Fruit fly (Drosophila melanogaster) whole organism, embryonic: Measurements from ENCODE around the gene Ocrl.
A peak's percentile ranks its signal among the peaks of the same experiment; 100 is the strongest.

Source experiments
- ATbp ChIP-seq: fragments of 200-800 bp; sonication (Bioruptor generic); optimal IDR thresholded peaks from 2 replicates; lab custom pipeline; 2017; ENCODE audit warnings: missing biosample characterization, mild to moderate bottlenecking, missing genetic modification characterization, missing genetic modification reagents
- Ada2b ChIP-seq: fragments of 200-800 bp; sonication (Bioruptor generic); IDR thresholded peaks from 2 replicates; pipeline ENCODE4 v1.3.6; 2022; ENCODE audit warnings: missing biosample characterization, missing genetic modification characterization
- CG1024 ChIP-seq: fragments of 200-800 bp; sonication (Bioruptor generic); IDR thresholded peaks from 2 replicates; pipeline ENCODE4 v1.3.6; 2022; ENCODE audit warnings: missing biosample characterization, missing genetic modification characterization
- CG10321 ChIP-seq: fragments of 200-800 bp; sonication (Bioruptor generic); IDR thresholded peaks from 2 replicates; pipeline ENCODE4 v1.3.6; 2022; ENCODE audit warnings: missing biosample characterization, missing genetic modification characterization
- CG10959 ChIP-seq: fragments of 200-800 bp; sonication (Bioruptor generic); IDR thresholded peaks from 2 replicates; pipeline ENCODE4 v1.3.6; 2022; ENCODE audit warnings: missing biosample characterization, missing genetic modification characterization
- CG11247 ChIP-seq: fragments of 200-800 bp; sonication (Bioruptor generic); IDR thresholded peaks from 2 replicates; pipeline ENCODE4 v1.3.6; 2022; ENCODE audit warnings: missing biosample characterization, missing genetic modification characterization
- CG11723 ChIP-seq: fragments of 200-800 bp; sonication (Bioruptor generic); optimal IDR thresholded peaks from 2 replicates; lab custom pipeline; 2017; ENCODE audit warnings: missing biosample characterization, mild to moderate bottlenecking, missing genetic modification characterization
- CG12391 ChIP-seq: fragments of 200-800 bp; sonication (Bioruptor generic); optimal IDR thresholded peaks from 3 replicates; lab custom pipeline; 2018; ENCODE audit warnings: missing biosample characterization, mild to moderate bottlenecking, missing genetic modification characterization, moderate library complexity
- CG13296 ChIP-seq: fragments of 200-800 bp; sonication (Bioruptor generic); optimal IDR thresholded peaks from 3 replicates; lab custom pipeline; 2018; ENCODE audit warnings: missing biosample characterization, mild to moderate bottlenecking, missing genetic modification characterization
- CG13424 ChIP-seq: fragments of 200-800 bp; sonication (Bioruptor generic); optimal IDR thresholded peaks from 2 replicates; lab custom pipeline; 2019; ENCODE audit warnings: missing biosample characterization, mild to moderate bottlenecking, missing genetic modification characterization, moderate library complexity
- CG15073 ChIP-seq: fragments of 200-800 bp; sonication (Bioruptor generic); optimal IDR thresholded peaks from 2 replicates; lab custom pipeline; 2016; ENCODE audit warnings: missing biosample characterization, missing genetic modification characterization
- CG15601 ChIP-seq: fragments of 200-800 bp; sonication (Bioruptor generic); optimal IDR thresholded peaks from 3 replicates; lab custom pipeline; 2019; ENCODE audit warnings: missing biosample characterization, mild to moderate bottlenecking, missing genetic modification characterization, moderate library complexity
- CG1832 ChIP-seq: fragments of 200-800 bp; sonication (Bioruptor generic); optimal IDR thresholded peaks from 2 replicates; lab custom pipeline; 2017; ENCODE audit warnings: missing biosample characterization, mild to moderate bottlenecking, missing genetic modification characterization, inconsistent platforms
- CG4707 ChIP-seq: fragments of 200-800 bp; sonication (Bioruptor generic); optimal IDR thresholded peaks from 2 replicates; lab custom pipeline; 2018; ENCODE audit warnings: missing biosample characterization, mild to moderate bottlenecking, missing genetic modification characterization, moderate library complexity
- CG4730 ChIP-seq: fragments of 200-800 bp; sonication (Bioruptor generic); IDR thresholded peaks from 2 replicates; pipeline ENCODE4 v1.3.6; 2022; ENCODE audit warnings: missing biosample characterization, missing genetic modification characterization
- CG5953 ChIP-seq: fragments of 200-800 bp; sonication (Bioruptor generic); IDR thresholded peaks from 2 replicates; pipeline ENCODE4 v1.3.6; 2022; ENCODE audit warnings: missing biosample characterization, missing genetic modification characterization
- CG6854 ChIP-seq: fragments of 200-800 bp; sonication (Bioruptor generic); optimal IDR thresholded peaks from 3 replicates; lab custom pipeline; 2017; ENCODE audit warnings: missing biosample characterization, mild to moderate bottlenecking, missing genetic modification characterization
- CG7271 ChIP-seq: fragments of 200-800 bp; sonication (Bioruptor generic); optimal IDR thresholded peaks from 2 replicates; lab custom pipeline; 2018; ENCODE audit warnings: missing biosample characterization, mild to moderate bottlenecking, missing genetic modification characterization, moderate library complexity
- CG7963 ChIP-seq: fragments of 200-800 bp; sonication (Bioruptor generic); IDR thresholded peaks from 3 replicates; pipeline ENCODE4 v1.3.6; 2022; ENCODE audit warnings: missing biosample characterization, missing genetic modification characterization; ENCODE audit not compliant: partially characterized antibody
- CG7987 ChIP-seq: fragments of 200-800 bp; sonication (Bioruptor generic); optimal IDR thresholded peaks from 2 replicates; lab custom pipeline; 2018; ENCODE audit warnings: missing biosample characterization, mild to moderate bottlenecking, missing genetic modification characterization, moderate library complexity
- CG8290 ChIP-seq, 3 experiments: fragments of 200-800 bp; sonication (Bioruptor generic); optimal IDR thresholded peaks; 2 replicates each; lab custom pipeline; 2016 to 2019; ENCODE audit warnings: missing biosample characterization in 3 of 3, missing genetic modification characterization in 3 of 3, mild to moderate bottlenecking in 2 of 3, moderate library complexity in 1 of 3
- Chrac-16 ChIP-seq: fragments of 200-800 bp; sonication (Bioruptor generic); optimal IDR thresholded peaks from 3 replicates; lab custom pipeline; 2016; ENCODE audit warnings: missing biosample characterization, missing genetic modification characterization
- Dek ChIP-seq: fragments of 200-800 bp; sonication (Bioruptor generic); optimal IDR thresholded peaks from 3 replicates; lab custom pipeline; 2019; ENCODE audit warnings: missing biosample characterization, mild to moderate bottlenecking, missing genetic modification characterization, moderate library complexity
- Dip2 ChIP-seq: fragments of 200-800 bp; sonication (Bioruptor generic); IDR thresholded peaks from 2 replicates; pipeline ENCODE4 v1.3.6; 2022; ENCODE audit warnings: missing biosample characterization, missing genetic modification characterization
- Dp ChIP-seq: fragments of 200-800 bp; sonication (Bioruptor generic); optimal IDR thresholded peaks from 2 replicates; lab custom pipeline; 2018; ENCODE audit warnings: missing biosample characterization, mild to moderate bottlenecking, missing genetic modification characterization, moderate library complexity
- Drgx ChIP-seq: fragments of 200-800 bp; sonication (Bioruptor generic); IDR thresholded peaks from 2 replicates; pipeline ENCODE4 v1.3.6; 2022; ENCODE audit warnings: missing biosample characterization, missing genetic modification characterization
- Elba2 ChIP-seq: fragments of 200-800 bp; sonication (Bioruptor generic); optimal IDR thresholded peaks from 3 replicates; lab custom pipeline; 2016; ENCODE audit warnings: missing biosample characterization, missing genetic modification characterization
- Hey ChIP-seq: fragments of 200-800 bp; sonication (Bioruptor generic); optimal IDR thresholded peaks from 3 replicates; lab custom pipeline; 2018; ENCODE audit warnings: missing biosample characterization, mild to moderate bottlenecking, missing genetic modification characterization
- Hmx ChIP-seq: fragments of 200-800 bp; sonication (Bioruptor generic); optimal IDR thresholded peaks from 2 replicates; lab custom pipeline; 2016; ENCODE audit warnings: missing biosample characterization, missing genetic modification characterization
- Hr51 ChIP-seq, 2 experiments: fragments of 200-800 bp; sonication (Bioruptor generic); optimal IDR thresholded peaks; 2 replicates in 1 of 2; 3 replicates in 1 of 2; lab custom pipeline; 2016 to 2018; ENCODE audit warnings: missing biosample characterization in 2 of 2, missing genetic modification characterization in 2 of 2, mild to moderate bottlenecking in 1 of 2, moderate library complexity in 1 of 2
- NC2β ChIP-seq: fragments of 200-800 bp; sonication (Bioruptor generic); optimal IDR thresholded peaks from 2 replicates; lab custom pipeline; 2016; ENCODE audit warnings: missing biosample characterization, missing genetic modification characterization
- NFAT ChIP-seq: fragments of 200-800 bp; sonication (Bioruptor generic); IDR thresholded peaks from 2 replicates; pipeline ENCODE4 v1.3.6; 2022; ENCODE audit warnings: missing biosample characterization, missing genetic modification characterization
- Nf-YA ChIP-seq: fragments of 200-800 bp; sonication (Bioruptor generic); IDR thresholded peaks from 2 replicates; pipeline ENCODE4 v1.3.6; 2022; ENCODE audit warnings: missing biosample characterization, missing genetic modification characterization
- Ravus ChIP-seq: fragments of 200-800 bp; sonication (Bioruptor generic); IDR thresholded peaks from 2 replicates; pipeline ENCODE4 v1.3.6; 2022; ENCODE audit warnings: missing biosample characterization, missing genetic modification characterization
- Side ChIP-seq: fragments of 200-800 bp; sonication (Bioruptor generic); optimal IDR thresholded peaks from 2 replicates; lab custom pipeline; 2016; ENCODE audit warnings: missing biosample characterization, missing genetic modification characterization
- Xrp1 ChIP-seq: fragments of 200-800 bp; sonication (Bioruptor generic); IDR thresholded peaks from 2 replicates; pipeline ENCODE4 v1.3.6; 2022; ENCODE audit warnings: missing biosample characterization, missing genetic modification characterization
- crol ChIP-seq: fragments of 200-800 bp; sonication (Bioruptor generic); IDR thresholded peaks from 2 replicates; pipeline ENCODE4 v1.3.6; 2022; ENCODE audit warnings: missing biosample characterization, missing genetic modification characterization
- dati ChIP-seq: fragments of 200-800 bp; sonication (Bioruptor generic); IDR thresholded peaks from 2 replicates; pipeline ENCODE4 v1.3.6; 2022; ENCODE audit warnings: missing biosample characterization, missing genetic modification characterization
- dmrt11E ChIP-seq: fragments of 200-800 bp; sonication (Bioruptor generic); optimal IDR thresholded peaks from 3 replicates; lab custom pipeline; 2018; ENCODE audit warnings: missing biosample characterization, mild to moderate bottlenecking, missing genetic modification characterization, moderate library complexity
- eve ChIP-seq, 2 experiments: fragments of >200 bp; optimal IDR thresholded peaks; 2 replicates each; lab custom pipeline; 2017; ENCODE audit warnings: missing biosample characterization in 2 of 2, missing genetic modification characterization in 2 of 2
- hbn ChIP-seq: fragments of 200-800 bp; sonication (Bioruptor generic); IDR thresholded peaks from 2 replicates; pipeline ENCODE4 v1.3.6; 2022; ENCODE audit warnings: missing biosample characterization, missing genetic modification characterization; ENCODE audit not compliant: partially characterized antibody
- insv ChIP-seq, 2 experiments: fragments of 200-800 bp; sonication (Bioruptor generic); optimal IDR thresholded peaks; 3 replicates each; lab custom pipeline; 2016 to 2018; ENCODE audit warnings: missing biosample characterization in 2 of 2, missing genetic modification characterization in 2 of 2
- pho ChIP-seq: fragments of 200-800 bp; sonication (Bioruptor generic); optimal IDR thresholded peaks from 2 replicates; lab custom pipeline; 2016; ENCODE audit warnings: missing biosample characterization, missing genetic modification characterization
- pros ChIP-seq: fragments of 200-800 bp; sonication (Bioruptor generic); optimal IDR thresholded peaks from 3 replicates; lab custom pipeline; 2019; ENCODE audit warnings: missing biosample characterization, mild to moderate bottlenecking, missing genetic modification characterization, moderate library complexity
- psq ChIP-seq: fragments of 200-800 bp; sonication (Bioruptor generic); optimal IDR thresholded peaks from 2 replicates; lab custom pipeline; 2017; ENCODE audit warnings: missing biosample characterization, missing genetic modification characterization
- row ChIP-seq: fragments of 200-800 bp; sonication (Bioruptor generic); IDR thresholded peaks from 3 replicates; pipeline ENCODE4 v1.3.6; 2022; ENCODE audit warnings: missing biosample characterization, missing genetic modification characterization
- shn ChIP-seq: fragments of 200-800 bp; sonication (Bioruptor generic); optimal IDR thresholded peaks from 3 replicates; lab custom pipeline; 2016; ENCODE audit warnings: missing biosample characterization, missing genetic modification characterization
- ttk ChIP-seq: fragments of 200-800 bp; sonication (Bioruptor generic); IDR thresholded peaks from 2 replicates; pipeline ENCODE4 v2.1.2; 2022; ENCODE audit warnings: missing biosample characterization, missing genetic modification characterization
- tup ChIP-seq: fragments of 200-800 bp; sonication (Bioruptor generic); optimal IDR thresholded peaks from 2 replicates; lab custom pipeline; 2016; ENCODE audit warnings: missing biosample characterization, mild to moderate bottlenecking, missing genetic modification characterization, moderate library complexity
- z ChIP-seq: fragments of 200-800 bp; sonication (Bioruptor generic); IDR thresholded peaks from 3 replicates; pipeline ENCODE4 v1.3.6; 2022; ENCODE audit warnings: missing biosample characterization, missing genetic modification characterization

Ocrl gene

dm6 chrX:1880139-1880556, 42.6 kb upstream of the Ocrl start, which contains the start of gene Coa8 (continued):
- TF ChIP-seq CG10959 (0 out of 2 replicates have a peak, but pooled peaks have one; percentile 9), CG15601 (tag; lab: Kevin White, UChicago) (no peak), Ravus (GFP tag; lab: Robert Waterston, UW) (no peak; the same call in 1 of the 2 replicates), pho (peak; percentile 44), crol (GFP tag; lab: Robert Waterston, UW) (no peak), CG12391 (tag; lab: Kevin White, UChicago) (peak; percentile 39), Chrac-16 (GFP tag; lab: Kevin White, UChicago) (peak; percentile 14), z (GFP tag; lab: Robert Waterston, UW) (no peak), ttk (GFP tag; lab: Robert Waterston, UW) (peak; percentile 18; the same call in 1 of the 2 replicates), CG4707 (GFP tag; lab: Kevin White, UChicago) (no peak), Xrp1 (GFP tag; lab: Robert Waterston, UW) (peak; percentile 44), CG10321 (GFP tag; lab: Robert Waterston, UW) (no peak), row (GFP tag; lab: Robert Waterston, UW) (peak; percentile 83), Dip2 (GFP tag; lab: Robert Waterston, UW) (no peak), Side (GFP tag; lab: Kevin White, UChicago) (no peak), CG7271 (tag; lab: Kevin White, UChicago) (no peak), NC2β (no peak), dmrt11E (tag; lab: Kevin White, UChicago) (peak; percentile 6), CG6854 (GFP tag; lab: Kevin White, UChicago) (no peak), Ada2b (GFP tag; lab: Robert Waterston, UW) (peak; percentile 28; the same call in 1 of the 2 replicates), Drgx (GFP tag; lab: Robert Waterston, UW) (peak; percentile 46; the same call in 1 of the 2 replicates), NFAT (peak; percentile 31; the same call in 1 of the 2 replicates), pros (GFP tag; lab: Kevin White, UChicago) (no peak), insv (GFP tag; optimal IDR thresholded peaks at IDR 0.05; lab: Kevin White, UChicago) (peak in 1 of 2 experiments; percentile 25), CG11247 (0 out of 2 replicates have a peak, but pooled peaks have one; percentile 19), Hey (tag; lab: Kevin White, UChicago) (no peak), CG11723 (GFP tag; lab: Kevin White, UChicago) (no peak), CG13424 (tag; lab: Kevin White, UChicago) (peak; percentile 62), CG4730 (GFP tag; lab: Robert Waterston, UW) (no peak), Hr51 (GFP tag; optimal IDR thresholded peaks at IDR 0.05; lab: Kevin White, UChicago) (peak in 1 of 2 experiments; percentile 34), Dp (GFP tag; lab: Kevin White, UChicago) (no peak), Nf-YA (no peak; the same call in 1 of the 2 replicates), Dek (tag; lab: Kevin White, UChicago) (peak; percentile 5), CG5953 (no peak), CG7963 (GFP tag; lab: Robert Waterston, UW) (0 out of 3 replicates have a peak, but pooled peaks have one; percentile 36), ATbp (GFP tag; lab: Kevin White, UChicago) (no peak), CG13296 (GFP tag; lab: Kevin White, UChicago) (peak; percentile 31), shn (peak; percentile 60), tup (no peak), psq (GFP tag; lab: Kevin White, UChicago) (no peak), Hmx (GFP tag; lab: Kevin White, UChicago) (no peak), hbn (GFP tag; lab: Robert Waterston, UW) (peak; percentile 37), CG8290 (GFP tag; optimal IDR thresholded peaks at IDR 0.05; lab: Kevin White, UChicago) (peak; percentile 13), CG8290 (tag; optimal IDR thresholded peaks at IDR 0.05; lab: Kevin White, UChicago) (peak; percentile 62 to 77), dati (GFP tag; lab: Robert Waterston, UW) (no peak), CG15073 (GFP tag; lab: Kevin White, UChicago) (no peak), eve (GFP tag; optimal IDR thresholded peaks at IDR 0.05; lab: Kevin White, UChicago) (no peak), CG7987 (GFP tag; lab: Kevin White, UChicago) (no peak), CG1024 (GFP tag; lab: Robert Waterston, UW) (no peak), Elba2 (GFP tag; lab: Kevin White, UChicago) (peak; percentile 22), CG1832 (GFP tag; lab: Kevin White, UChicago) (no peak)
